Fruit fly (Drosophila melanogaster) Kc167 (cell line): ENCODE results near the gene CG12009.

Source experiments
- Myc ChIP-seq: fragments of >200 bp; optimal IDR thresholded peaks from 2 replicates; lab custom pipeline; 2017; ENCODE audit warnings: missing external identifiers
- Sin3A ChIP-seq: fragments of >200 bp; optimal IDR thresholded peaks from 2 replicates; lab custom pipeline; 2018; ENCODE audit warnings: missing external identifiers
- h ChIP-seq: fragments of >200 bp; optimal IDR thresholded peaks from 3 replicates; lab custom pipeline; 2018; ENCODE audit warnings: missing external identifiers
- psq ChIP-seq: fragments of >200 bp; optimal IDR thresholded peaks from 2 replicates; lab custom pipeline; 2017; ENCODE audit warnings: missing external identifiers
- ttk ChIP-seq: sonication (Bioruptor generic); optimal IDR thresholded peaks from 2 replicates; lab custom pipeline; 2017; ENCODE audit warnings: missing external identifiers

dm6 chr3L:3300345-3300744 is 9.1 kb downstream of the CG12009 start:
- TF ChIP-seq ttk = no peak
- TF ChIP-seq h (lab: Kevin White, UChicago) = no peak
- no peak for TF ChIP-seq psq (lab: Kevin White, UChicago)
- TF ChIP-seq Sin3A = no peak
- no peak for TF ChIP-seq Myc (lab: Kevin White, UChicago)
